Fruit fly (Drosophila melanogaster): Measurements from ENCODE around the gene TrpRS-m.

TrpRS-m gene

dm6 chr3L:17846169-17846981 is 3.2 kb upstream of the TrpRS-m start, which contains the start of the genes MED19 and CG7430 (continued):
- peak; percentile 28; the same call in 1 of the 3 replicates for TF ChIP-seq CG34224 (GFP tag; IDR thresholded peaks at IDR 0.05; ENCODE audit: partially characterized antibody)
- peak; percentile 46 for TF ChIP-seq her (GFP tag; optimal IDR thresholded peaks at IDR 0.05)
- peak; percentile 88 for TF ChIP-seq CG9797 (GFP tag; optimal IDR thresholded peaks at IDR 0.05)
- TF ChIP-seq CG12769 (tag; optimal IDR thresholded peaks at IDR 0.05), result no peak
- peak; percentile 27; the same call in 1 of the 2 replicates for TF ChIP-seq CG3847 (GFP tag; IDR thresholded peaks at IDR 0.05)
- TF ChIP-seq Sox102F (GFP tag; optimal IDR thresholded peaks at IDR 0.05), result no peak
- no peak for TF ChIP-seq CG16815 (GFP tag; optimal IDR thresholded peaks at IDR 0.05)
- no peak for TF ChIP-seq CG18764 (GFP tag; optimal IDR thresholded peaks at IDR 0.05)
- peak; percentile 9 for TF ChIP-seq CG4424 (GFP tag; optimal IDR thresholded peaks at IDR 0.05)
- peak; percentile 1 for TF ChIP-seq CG7745 (tag; optimal IDR thresholded peaks at IDR 0.05)
- peak; percentile 12 for TF ChIP-seq CG17359 (tag; optimal IDR thresholded peaks at IDR 0.05)
- TF ChIP-seq CG13296 (GFP tag; optimal IDR thresholded peaks at IDR 0.05), result peak; percentile 12
- TF ChIP-seq CG17385 (GFP tag; optimal IDR thresholded peaks at IDR 0.05), result no peak
- no peak for TF ChIP-seq CG3726 (GFP tag; IDR thresholded peaks at IDR 0.05)
- TF ChIP-seq ewg (GFP tag; optimal IDR thresholded peaks at IDR 0.05), result no peak
- no peak for TF ChIP-seq CG6654 (GFP tag; optimal IDR thresholded peaks at IDR 0.05)
- TF ChIP-seq zen (tag; optimal IDR thresholded peaks at IDR 0.05), result peak; percentile 61
- TF ChIP-seq CG14014 (GFP tag; IDR thresholded peaks at IDR 0.05), result no peak
- no peak for TF ChIP-seq gro (GFP tag; optimal IDR thresholded peaks at IDR 0.05)
- TF ChIP-seq exex (tag; optimal IDR thresholded peaks at IDR 0.05), result no peak
- peak; percentile 48 for TF ChIP-seq CG15514 (GFP tag; optimal IDR thresholded peaks at IDR 0.05)
- peak; percentile 12 for TF ChIP-seq Sin3A (optimal IDR thresholded peaks at IDR 0.05)
- TF ChIP-seq CG3407 (GFP tag; optimal IDR thresholded peaks at IDR 0.05), result no peak
- no peak for TF ChIP-seq CG13123 (GFP tag; optimal IDR thresholded peaks at IDR 0.05)
- TF ChIP-seq jing (GFP tag; optimal IDR thresholded peaks at IDR 0.05), result no peak
- TF ChIP-seq CG16813 (GFP tag; IDR thresholded peaks at IDR 0.05; ENCODE audit: partially characterized antibody), result peak; percentile 49
- TF ChIP-seq wek (GFP tag; optimal IDR thresholded peaks at IDR 0.05), result peak; percentile 16
- TF ChIP-seq ato (GFP tag; IDR thresholded peaks at IDR 0.05; ENCODE audit: partially characterized antibody), result peak; percentile 9; the same call in 1 of the 2 replicates
- TF ChIP-seq CG8765 (GFP tag; IDR thresholded peaks at IDR 0.05), result no peak
- peak; percentile 47 for TF ChIP-seq CG9932 (GFP tag; IDR thresholded peaks at IDR 0.05)
- no peak for TF ChIP-seq emc (GFP tag; optimal IDR thresholded peaks at IDR 0.05)
- no peak for TF ChIP-seq CG2678 (tag; optimal IDR thresholded peaks at IDR 0.05)
- TF ChIP-seq CG9437 (GFP tag; optimal IDR thresholded peaks at IDR 0.05), result peak; percentile 20
- TF ChIP-seq chn (GFP tag; optimal IDR thresholded peaks at IDR 0.05), result no peak
- TF ChIP-seq CG15011 (GFP tag; optimal IDR thresholded peaks at IDR 0.05), result no peak
- TF ChIP-seq CG7928 (GFP tag; optimal IDR thresholded peaks at IDR 0.05), result peak; percentile 62
- peak; percentile 65 for TF ChIP-seq Ets65A (GFP tag)
- TF ChIP-seq CG17361 (GFP tag; IDR thresholded peaks at IDR 0.05), result peak; percentile 54; the same call in 2 of the 3 replicates
- TF ChIP-seq bigmax (GFP tag; optimal IDR thresholded peaks at IDR 0.05), result no peak
- peak; percentile 11 for TF ChIP-seq Sry-δ (GFP tag; optimal IDR thresholded peaks at IDR 0.05)
- TF ChIP-seq unpg (GFP tag; optimal IDR thresholded peaks at IDR 0.05), result peak; percentile 35
- TF ChIP-seq ab (GFP tag; optimal IDR thresholded peaks at IDR 0.05), result no peak
- TF ChIP-seq chinmo (GFP tag; IDR thresholded peaks at IDR 0.05; ENCODE audit: partially characterized antibody), result 0 out of 4 replicates have a peak, but pooled peaks have one; percentile 32
- TF ChIP-seq CG10147 (GFP tag; optimal IDR thresholded peaks at IDR 0.05), result peak; percentile 27
- 0 out of 3 replicates have a peak, but pooled peaks have one; percentile 23 for TF ChIP-seq zfh1 (GFP tag; IDR thresholded peaks at IDR 0.05)
- TF ChIP-seq dysf (GFP tag; IDR thresholded peaks at IDR 0.05), result no peak
- peak; percentile 55; the same call in 1 of the 2 replicates for TF ChIP-seq sob (GFP tag; IDR thresholded peaks at IDR 0.05)
- TF ChIP-seq amos (GFP tag; IDR thresholded peaks at IDR 0.05; ENCODE audit: partially characterized antibody), result peak; percentile 62
